Worm (Caenorhabditis elegans) whole organism, L2 larva: Measurements from ENCODE around the gene Y39B6A.42.
"Not testable (repeated sequence)": the region's sequence is repeated elsewhere in the genome, so short reads cannot be mapped to it uniquely, and the experiment has no call there.

Experiments
- C34F6.9 ChIP-seq: fragments of 150-350 bp; optimal IDR thresholded peaks from 2 replicates; lab custom pipeline; 2014; ENCODE audit warnings: missing biosample characterization, missing genetic modification characterization
- F13H6.1 ChIP-seq: sonication (generic microtip); optimal IDR thresholded peaks from 2 replicates; lab custom pipeline; 2016; ENCODE audit warnings: missing genetic modification characterization, missing compliant biosample characterization
- R02D3.7 ChIP-seq: fragments of 150-350 bp; optimal IDR thresholded peaks from 2 replicates; lab custom pipeline; 2014; ENCODE audit warnings: missing biosample characterization, missing genetic modification characterization
- Y55F3AM.14 ChIP-seq: fragments of 200-800 bp; sonication (Bioruptor generic); optimal IDR thresholded peaks from 2 replicates; lab custom pipeline; 2018; ENCODE audit warnings: mild to moderate bottlenecking, missing genetic modification characterization, missing compliant biosample characterization
- ZK546.5 ChIP-seq: sonication (generic microtip); optimal IDR thresholded peaks from 2 replicates; lab custom pipeline; 2017; ENCODE audit warnings: missing biosample characterization, missing genetic modification characterization
- ama-1 ChIP-seq: fragments of 150-350 bp; optimal IDR thresholded peaks from 2 replicates; lab custom pipeline; 2018; ENCODE audit warnings: inconsistent platforms
- blmp-1 ChIP-seq: sonication (generic microtip); optimal IDR thresholded peaks from 2 replicates; lab custom pipeline; 2017; ENCODE audit warnings: missing genetic modification characterization, mild to moderate bottlenecking, missing compliant biosample characterization, antibody characterized with exemption, moderate library complexity; ENCODE audit not compliant: insufficient read depth
- crh-2 ChIP-seq: sonication (generic microtip); optimal IDR thresholded peaks from 2 replicates; lab custom pipeline; 2017; ENCODE audit warnings: missing biosample characterization, missing genetic modification characterization
- dmd-4 ChIP-seq: sonication (generic microtip); optimal IDR thresholded peaks from 2 replicates; lab custom pipeline; 2017; ENCODE audit warnings: missing biosample characterization, missing genetic modification characterization
- elt-1 ChIP-seq: fragments of 150-350 bp; optimal IDR thresholded peaks from 2 replicates; lab custom pipeline; 2014; ENCODE audit warnings: missing biosample characterization, missing genetic modification characterization
- elt-3 ChIP-seq: sonication (generic microtip); optimal IDR thresholded peaks from 2 replicates; lab custom pipeline; 2017; ENCODE audit warnings: missing biosample characterization, missing genetic modification characterization
- fos-1 ChIP-seq: fragments of 150-350 bp; optimal IDR thresholded peaks from 2 replicates; lab custom pipeline; 2014; ENCODE audit warnings: missing biosample characterization, missing genetic modification characterization
- lin-11 ChIP-seq: fragments of 150-350 bp; sonication (generic microtip); optimal IDR thresholded peaks from 2 replicates; lab custom pipeline; 2014; ENCODE audit warnings: missing biosample characterization, missing genetic modification characterization, inconsistent platforms, mixed read lengths
- lin-13 ChIP-seq: fragments of 150-350 bp; optimal IDR thresholded peaks from 2 replicates; lab custom pipeline; 2014; ENCODE audit warnings: missing biosample characterization, missing genetic modification reagents, missing genetic modification characterization
- lin-39 ChIP-seq: fragments of 150-350 bp; optimal IDR thresholded peaks from 2 replicates; lab custom pipeline; 2014; ENCODE audit warnings: missing biosample characterization, missing genetic modification reagents, missing genetic modification characterization
- lsy-2 ChIP-seq, 2 experiments: fragments of 150-350 bp in 1 of 2; sonication (generic microtip) in 1 of 2; optimal IDR thresholded peaks; 2 replicates each; lab custom pipeline; 2014 to 2017; ENCODE audit warnings: missing biosample characterization in 2 of 2, missing genetic modification characterization in 2 of 2
- mab-5 ChIP-seq: fragments of 150-350 bp; optimal IDR thresholded peaks from 2 replicates; lab custom pipeline; 2014; ENCODE audit warnings: missing biosample characterization, missing genetic modification characterization
- mbf-1 ChIP-seq: sonication (generic microtip); optimal IDR thresholded peaks from 2 replicates; lab custom pipeline; 2017; ENCODE audit warnings: missing biosample characterization, missing genetic modification characterization
- nhr-10 ChIP-seq: sonication (generic microtip); optimal IDR thresholded peaks from 2 replicates; lab custom pipeline; 2017; ENCODE audit warnings: missing biosample characterization, missing genetic modification characterization
- nhr-12 ChIP-seq: fragments of 150-350 bp; optimal IDR thresholded peaks from 2 replicates; lab custom pipeline; 2014; ENCODE audit warnings: missing biosample characterization, missing genetic modification characterization
- nhr-129 ChIP-seq: fragments of 150-350 bp; optimal IDR thresholded peaks from 2 replicates; lab custom pipeline; 2014; ENCODE audit warnings: missing biosample characterization, missing genetic modification characterization
- nhr-21 ChIP-seq: fragments of 150-350 bp; optimal IDR thresholded peaks from 2 replicates; lab custom pipeline; 2014; ENCODE audit warnings: missing biosample characterization, missing genetic modification characterization
- nhr-237 ChIP-seq: fragments of 150-350 bp; optimal IDR thresholded peaks from 2 replicates; lab custom pipeline; 2014; ENCODE audit warnings: missing biosample characterization, missing genetic modification characterization
- nhr-25 ChIP-seq: fragments of 150-350 bp; sonication (generic microtip); optimal IDR thresholded peaks from 3 replicates; lab custom pipeline; 2014; ENCODE audit warnings: missing biosample characterization, missing genetic modification characterization
- nhr-6 ChIP-seq: fragments of 150-350 bp; optimal IDR thresholded peaks from 2 replicates; lab custom pipeline; 2014; ENCODE audit warnings: missing biosample characterization, missing genetic modification characterization
- nhr-77 ChIP-seq: fragments of 150-350 bp; optimal IDR thresholded peaks from 2 replicates; lab custom pipeline; 2014; ENCODE audit warnings: missing biosample characterization, missing genetic modification characterization
- peb-1 ChIP-seq: fragments of 150-350 bp; optimal IDR thresholded peaks from 2 replicates; lab custom pipeline; 2014; ENCODE audit warnings: missing biosample characterization, missing genetic modification characterization
- sem-4 ChIP-seq: fragments of 150-350 bp; optimal IDR thresholded peaks from 2 replicates; lab custom pipeline; 2014; ENCODE audit warnings: missing biosample characterization, missing genetic modification reagents, missing genetic modification characterization
- sma-3 ChIP-seq: sonication (generic microtip); optimal IDR thresholded peaks from 2 replicates; lab custom pipeline; 2016; ENCODE audit warnings: missing genetic modification reagents, missing genetic modification characterization, missing compliant biosample characterization
- snpc-4 ChIP-seq: fragments of 150-350 bp; optimal IDR thresholded peaks from 2 replicates; lab custom pipeline; 2014; ENCODE audit warnings: missing biosample characterization, missing genetic modification characterization
- unc-55 ChIP-seq: fragments of 150-350 bp; sonication (generic microtip); optimal IDR thresholded peaks from 3 replicates; lab custom pipeline; 2014; ENCODE audit warnings: missing biosample characterization, missing genetic modification reagents, missing genetic modification characterization
- zag-1 ChIP-seq: fragments of 150-350 bp; optimal IDR thresholded peaks from 2 replicates; lab custom pipeline; 2014; ENCODE audit warnings: missing biosample characterization, missing genetic modification characterization
- ztf-1 ChIP-seq: fragments of 200-800 bp; sonication (Bioruptor generic); conservative IDR thresholded peaks from 2 replicates; pipeline ENCODE4 v1.3.6; 2022; ENCODE audit warnings: missing genetic modification characterization, missing compliant biosample characterization
- ztf-11 ChIP-seq: sonication (generic microtip); optimal IDR thresholded peaks from 2 replicates; lab custom pipeline; 2017; ENCODE audit warnings: missing biosample characterization, missing genetic modification characterization

Gene Y39B6A.42

ce11 chrV:18969590-18970105 lies at the start of gene Y39B6A.42:
Gene Y39B6A.42 (minus strand): TSS chrV:18969640.
- TF ChIP-seq peb-1 (tag; lab: Kevin White, UChicago) (no peak), nhr-129 (tag; lab: Kevin White, UChicago) (no peak), zag-1 (tag; lab: Kevin White, UChicago) (no peak), lsy-2 (tag; optimal IDR thresholded peaks at IDR 0.05; lab: Kevin White, UChicago) (no peak), snpc-4 (no peak), elt-3 (no peak), C34F6.9 (tag; lab: Kevin White, UChicago) (no peak), dmd-4 (tag; lab: Kevin White, UChicago) (no peak), mbf-1 (tag; lab: Kevin White, UChicago) (no peak), Y55F3AM.14 (GFP tag; lab: Kevin White, UChicago) (no peak), nhr-12 (tag; lab: Kevin White, UChicago) (no peak), unc-55 (GFP tag; lab: Kevin White, UChicago) (no peak), nhr-237 (tag; lab: Kevin White, UChicago) (no peak), nhr-6 (tag; lab: Kevin White, UChicago) (no peak), blmp-1 (tag; lab: Kevin White, UChicago) (no peak), ztf-11 (no peak), lin-13 (GFP tag; lab: Kevin White, UChicago) (no peak), nhr-10 (tag; lab: Kevin White, UChicago) (no peak)

DNA sequence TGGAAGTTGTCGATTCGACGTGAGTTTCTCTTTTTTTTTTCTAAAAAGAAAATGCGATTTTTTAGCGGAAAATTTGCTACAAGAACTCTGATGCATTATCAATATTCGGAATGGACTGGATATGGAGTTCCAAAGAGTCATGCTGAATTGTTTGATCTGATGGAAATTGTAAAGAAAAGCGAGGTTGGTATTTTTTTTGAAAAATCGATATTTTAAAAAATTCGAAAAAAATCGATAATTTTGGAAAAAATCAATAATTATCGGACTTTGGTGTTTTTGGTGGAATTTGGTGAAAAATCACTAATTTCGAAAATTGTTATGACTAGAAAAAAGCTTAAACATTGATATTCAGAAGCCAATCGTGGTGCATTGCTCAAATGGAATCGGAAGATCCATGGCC lies 49.8 kb upstream of the Y39B6A.42 start:
- TF ChIP-seq lin-11 (tag; lab: Kevin White, UChicago) = no peak
- no peak for TF ChIP-seq F13H6.1 (tag; lab: Kevin White, UChicago)
- no peak for TF ChIP-seq ama-1 (lab: Kevin White, UChicago)
- no peak for TF ChIP-seq unc-55 (GFP tag; lab: Kevin White, UChicago)
- no peak for TF ChIP-seq sem-4
- TF ChIP-seq ztf-1 (GFP tag; lab: Robert Waterston, UW) = no peak

DNA sequence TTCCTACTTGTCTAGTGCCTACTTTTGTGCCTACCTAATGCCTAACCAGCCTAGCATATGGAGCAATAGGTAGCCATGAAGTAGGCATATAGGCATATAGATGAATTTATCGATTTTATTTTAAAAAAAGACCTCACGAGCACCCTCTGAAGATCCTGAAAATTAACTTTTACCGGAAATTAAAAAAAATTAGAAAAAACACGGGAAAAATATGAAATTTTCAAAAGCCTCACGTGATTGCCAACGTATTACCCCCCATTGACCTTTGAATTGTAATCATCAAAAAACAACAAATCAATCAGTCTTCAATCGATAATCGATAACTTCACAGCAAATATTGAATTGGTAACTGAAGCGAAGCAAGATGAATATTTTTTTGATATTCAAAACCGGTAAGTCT lies 44.8 kb upstream of the Y39B6A.42 start, which contains the start of gene Y39B6A.30:
Gene Y39B6A.30, plus strand, starts transcription at position 301 of the 400 bp plus-strand sequence.
- TF ChIP-seq lin-39, mbf-1, crh-2 (tag; lab: Kevin White, UChicago): not testable (repeated sequence)

DNA sequence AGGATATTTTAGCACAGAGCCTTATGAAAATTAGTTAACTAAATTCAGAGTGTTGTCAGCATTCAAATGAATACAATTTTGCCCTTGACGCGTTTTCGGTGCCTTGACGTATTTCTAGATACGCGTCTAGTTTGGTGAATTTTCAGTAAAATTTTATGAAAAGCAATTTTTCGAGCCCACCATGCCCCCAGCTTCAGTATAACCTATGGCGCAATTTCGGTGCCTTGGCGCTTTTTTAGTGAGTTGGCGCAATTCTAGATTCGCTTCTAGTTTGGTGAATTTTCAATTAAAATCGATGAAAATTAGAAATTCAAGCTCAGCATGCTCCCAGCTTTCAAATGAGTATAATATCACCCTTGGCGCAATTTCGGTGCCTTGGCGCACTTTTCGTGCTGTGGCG lies 43.8 kb upstream of the Y39B6A.42 start:
- TF ChIP-seq fos-1 (tag; lab: Kevin White, UChicago) = no peak
- no peak for TF ChIP-seq elt-1
- TF ChIP-seq mab-5 (tag; lab: Kevin White, UChicago) = no peak
- no peak for TF ChIP-seq nhr-129 (tag; lab: Kevin White, UChicago)
- no peak for TF ChIP-seq sma-3 (GFP tag; lab: Kevin White, UChicago)
- no peak for TF ChIP-seq nhr-25 (tag; lab: Kevin White, UChicago)
- TF ChIP-seq R02D3.7 (tag; lab: Kevin White, UChicago) = no peak
- no peak for TF ChIP-seq lin-11 (tag; lab: Kevin White, UChicago)
- TF ChIP-seq nhr-21 (tag; lab: Kevin White, UChicago) = no peak

DNA sequence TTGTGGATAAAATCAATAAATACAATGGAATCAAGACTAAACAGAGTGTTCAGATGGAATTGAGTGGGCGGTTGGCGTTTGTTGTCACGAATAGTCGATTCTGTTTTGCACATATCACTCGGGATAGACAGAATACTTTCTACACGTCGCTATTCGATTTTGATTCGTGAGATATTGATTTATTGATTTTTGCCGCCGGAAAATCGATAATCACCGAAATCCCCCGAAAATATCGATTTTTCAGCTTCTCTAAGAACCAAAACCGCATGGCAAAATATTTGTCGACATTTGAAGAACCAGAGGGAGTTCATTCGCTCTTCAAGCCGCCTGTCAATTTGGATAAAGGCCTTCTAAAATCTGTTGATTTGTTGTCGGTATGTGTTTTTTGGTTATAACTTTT lies 41.0 kb upstream of the Y39B6A.42 start:
- TF ChIP-seq ZK546.5 (tag; lab: Kevin White, UChicago) (no peak), peb-1 (tag; lab: Kevin White, UChicago) (no peak), nhr-237 (tag; lab: Kevin White, UChicago) (no peak), nhr-77 (tag; lab: Kevin White, UChicago) (no peak), nhr-25 (tag; lab: Kevin White, UChicago) (no peak), sma-3 (GFP tag; lab: Kevin White, UChicago) (no peak)
